Worm (Caenorhabditis elegans) whole organism, L4 larva: ENCODE measurements around the gene emg-1.

Experiments used
- F10B5.3 ChIP-seq: sonication (generic microtip); optimal IDR thresholded peaks from 2 replicates; lab custom pipeline; 2016; ENCODE audit warnings: mild to moderate bottlenecking, missing genetic modification characterization, missing compliant biosample characterization
- T26A8.4 ChIP-seq: fragments of 200-800 bp; sonication (Bioruptor generic); IDR thresholded peaks from 2 replicates; pipeline ENCODE4 v1.3.6; 2022; ENCODE audit warnings: missing genetic modification characterization, missing compliant biosample characterization
- Y105C5A.15 ChIP-seq: fragments of 200-800 bp; sonication (Bioruptor generic); IDR thresholded peaks from 2 replicates; pipeline ENCODE4 v1.3.6; 2022; ENCODE audit warnings: missing genetic modification characterization, missing compliant biosample characterization
- Y75B8A.6 ChIP-seq: fragments of 200-800 bp; sonication (Bioruptor generic); IDR thresholded peaks from 2 replicates; pipeline ENCODE4 v1.3.6; 2022; ENCODE audit warnings: missing genetic modification reagents, missing genetic modification characterization, missing compliant biosample characterization
- aha-1 ChIP-seq: fragments of 150-350 bp; peaks from one replicate; lab custom pipeline; 2014; ENCODE audit warnings: missing biosample characterization, missing genetic modification characterization
- arid-1 ChIP-seq: fragments of 200-800 bp; sonication (Bioruptor generic); conservative IDR thresholded peaks from 2 replicates; pipeline ENCODE4 v1.3.6; 2022; ENCODE audit warnings: missing genetic modification reagents, missing genetic modification characterization, missing compliant biosample characterization
- attf-4 ChIP-seq: sonication (generic microtip); optimal IDR thresholded peaks from 3 replicates; lab custom pipeline; 2017; ENCODE audit warnings: missing biosample characterization, missing genetic modification characterization
- ceh-20 ChIP-seq: fragments of 200-800 bp; sonication (Bioruptor generic); IDR thresholded peaks from 2 replicates; pipeline ENCODE4 v1.3.6; 2022; ENCODE audit warnings: missing genetic modification reagents, missing genetic modification characterization, missing compliant biosample characterization
- ceh-32 ChIP-seq: sonication (generic microtip); optimal IDR thresholded peaks from 2 replicates; lab custom pipeline; 2016; ENCODE audit warnings: mild to moderate bottlenecking, missing genetic modification characterization, missing compliant biosample characterization; ENCODE audit not compliant: poor library complexity
- ceh-82 ChIP-seq: sonication (generic microtip); optimal IDR thresholded peaks from 2 replicates; lab custom pipeline; 2017; ENCODE audit warnings: missing biosample characterization, missing genetic modification characterization
- ces-1 ChIP-seq: fragments of 150-350 bp; sonication (generic microtip); optimal IDR thresholded peaks from 4 replicates; lab custom pipeline; 2014; ENCODE audit warnings: missing biosample characterization, missing genetic modification reagents, missing genetic modification characterization
- daf-12 ChIP-seq: fragments of 150-350 bp; optimal IDR thresholded peaks from 2 replicates; lab custom pipeline; 2014; ENCODE audit warnings: missing biosample characterization, missing genetic modification reagents, missing genetic modification characterization
- daf-16 ChIP-seq, 3 experiments: sonication (generic microtip); optimal IDR thresholded peaks; 2 replicates each; lab custom pipeline; 2016 to 2017; ENCODE audit warnings: missing genetic modification characterization in 3 of 3, missing genetic modification reagents in 3 of 3, mild to moderate bottlenecking in 2 of 3, missing compliant biosample characterization in 2 of 3, missing biosample characterization in 1 of 3, moderate library complexity in 1 of 3
- dmd-6 ChIP-seq: fragments of 200-800 bp; sonication (Bioruptor generic); IDR thresholded peaks from 2 replicates; pipeline ENCODE4 v1.3.6; 2022; ENCODE audit warnings: missing genetic modification reagents, missing genetic modification characterization, missing compliant biosample characterization
- dmd-8 ChIP-seq: fragments of 200-800 bp; sonication (Bioruptor generic); IDR thresholded peaks from 2 replicates; pipeline ENCODE4 v1.3.6; 2022; ENCODE audit warnings: missing genetic modification characterization, missing compliant biosample characterization
- dpl-1 ChIP-seq: fragments of 150-350 bp; optimal IDR thresholded peaks from 2 replicates; lab custom pipeline; 2014; ENCODE audit warnings: missing biosample characterization, missing genetic modification reagents, missing genetic modification characterization
- duxl-1 ChIP-seq: sonication (generic microtip); optimal IDR thresholded peaks from 2 replicates; lab custom pipeline; 2016; ENCODE audit warnings: mild to moderate bottlenecking, missing genetic modification characterization, moderate library complexity, missing compliant biosample characterization; ENCODE audit not compliant: poor library complexity
- dve-1 ChIP-seq: sonication (generic microtip); optimal IDR thresholded peaks from 2 replicates; lab custom pipeline; 2017; ENCODE audit warnings: antibody characterized with exemption, mild to moderate bottlenecking, missing genetic modification characterization, missing compliant biosample characterization; ENCODE audit not compliant: insufficient read depth
- fkh-10 ChIP-seq: fragments of 150-350 bp; optimal IDR thresholded peaks from 2 replicates; lab custom pipeline; 2014; ENCODE audit warnings: missing biosample characterization, missing genetic modification reagents, missing genetic modification characterization
- fos-1 ChIP-seq: fragments of 150-350 bp; optimal IDR thresholded peaks from 2 replicates; lab custom pipeline; 2014; ENCODE audit warnings: missing biosample characterization, missing genetic modification characterization
- hlh-30 ChIP-seq: sonication (generic microtip); optimal IDR thresholded peaks from 2 replicates; lab custom pipeline; 2017; ENCODE audit warnings: antibody characterized with exemption, mild to moderate bottlenecking, missing genetic modification characterization, missing compliant biosample characterization; ENCODE audit not compliant: insufficient read depth
- lin-13 ChIP-seq: fragments of 150-350 bp; optimal IDR thresholded peaks from 2 replicates; lab custom pipeline; 2014; ENCODE audit warnings: missing biosample characterization, missing genetic modification reagents, missing genetic modification characterization
- lir-3 ChIP-seq: sonication (generic microtip); optimal IDR thresholded peaks from 2 replicates; lab custom pipeline; 2016; ENCODE audit warnings: mild to moderate bottlenecking, missing genetic modification characterization, missing compliant biosample characterization
- lsy-2 ChIP-seq, 2 experiments: fragments of 150-350 bp in 1 of 2; sonication (generic microtip) in 1 of 2; optimal IDR thresholded peaks; 2 replicates each; lab custom pipeline; 2014 to 2017; ENCODE audit warnings: missing biosample characterization in 2 of 2, missing genetic modification characterization in 2 of 2
- mdt-29 ChIP-seq: fragments of 200-800 bp; sonication (Bioruptor generic); IDR thresholded peaks from 2 replicates; pipeline ENCODE4 v1.3.6; 2022; ENCODE audit warnings: missing genetic modification reagents, missing genetic modification characterization, missing compliant biosample characterization
- mep-1 ChIP-seq: fragments of 150-350 bp; sonication (generic microtip); optimal IDR thresholded peaks from 3 replicates; lab custom pipeline; 2014; ENCODE audit warnings: missing biosample characterization, missing genetic modification characterization
- nhr-11 ChIP-seq: fragments of 150-350 bp; optimal IDR thresholded peaks from 2 replicates; lab custom pipeline; 2014; ENCODE audit warnings: missing biosample characterization, missing genetic modification characterization
- nhr-28 ChIP-seq: fragments of 150-350 bp; optimal IDR thresholded peaks from 2 replicates; lab custom pipeline; 2014; ENCODE audit warnings: missing biosample characterization, missing genetic modification characterization
- nhr-6 ChIP-seq: fragments of 150-350 bp; optimal IDR thresholded peaks from 2 replicates; lab custom pipeline; 2014; ENCODE audit warnings: missing biosample characterization, missing genetic modification characterization
- nhr-76 ChIP-seq: fragments of 150-350 bp; optimal IDR thresholded peaks from 2 replicates; lab custom pipeline; 2014; ENCODE audit warnings: missing biosample characterization, missing genetic modification characterization
- nhr-77 ChIP-seq: fragments of 150-350 bp; optimal IDR thresholded peaks from 2 replicates; lab custom pipeline; 2014; ENCODE audit warnings: missing biosample characterization, missing genetic modification characterization
- php-3 ChIP-seq: fragments of 200-800 bp; sonication (Bioruptor generic); IDR thresholded peaks from 2 replicates; pipeline ENCODE4 v1.3.6; 2022; ENCODE audit warnings: missing genetic modification reagents, missing genetic modification characterization, missing compliant biosample characterization
- pqm-1 ChIP-seq: sonication (generic microtip); optimal IDR thresholded peaks from 2 replicates; lab custom pipeline; 2017; ENCODE audit warnings: missing biosample characterization, missing genetic modification characterization
- sdz-12 ChIP-seq: fragments of 200-800 bp; sonication (Bioruptor generic); optimal IDR thresholded peaks from 2 replicates; lab custom pipeline; 2018; ENCODE audit warnings: mild to moderate bottlenecking, missing genetic modification characterization, missing compliant biosample characterization
- tag-97 ChIP-seq: fragments of 200-800 bp; sonication (Bioruptor generic); IDR thresholded peaks from 2 replicates; pipeline ENCODE4 v1.3.6; 2022; ENCODE audit warnings: missing genetic modification characterization, missing compliant biosample characterization
- tra-1 ChIP-seq: fragments of 200-800 bp; sonication (Bioruptor generic); IDR thresholded peaks from 2 replicates; pipeline ENCODE4 v1.3.6; 2022; ENCODE audit warnings: missing genetic modification reagents, missing genetic modification characterization, missing compliant biosample characterization
- zip-2 ChIP-seq: fragments of 150-350 bp; optimal IDR thresholded peaks from 2 replicates; lab custom pipeline; 2014; ENCODE audit warnings: missing biosample characterization, missing genetic modification characterization
- ztf-11 ChIP-seq: fragments of 150-350 bp; optimal IDR thresholded peaks from 2 replicates; lab custom pipeline; 2014; ENCODE audit warnings: missing biosample characterization, missing genetic modification characterization
- ztf-7 ChIP-seq: fragments of 150-350 bp; optimal IDR thresholded peaks from 2 replicates; lab custom pipeline; 2014; ENCODE audit warnings: missing biosample characterization, missing genetic modification characterization

The emg-1 gene

DNA sequence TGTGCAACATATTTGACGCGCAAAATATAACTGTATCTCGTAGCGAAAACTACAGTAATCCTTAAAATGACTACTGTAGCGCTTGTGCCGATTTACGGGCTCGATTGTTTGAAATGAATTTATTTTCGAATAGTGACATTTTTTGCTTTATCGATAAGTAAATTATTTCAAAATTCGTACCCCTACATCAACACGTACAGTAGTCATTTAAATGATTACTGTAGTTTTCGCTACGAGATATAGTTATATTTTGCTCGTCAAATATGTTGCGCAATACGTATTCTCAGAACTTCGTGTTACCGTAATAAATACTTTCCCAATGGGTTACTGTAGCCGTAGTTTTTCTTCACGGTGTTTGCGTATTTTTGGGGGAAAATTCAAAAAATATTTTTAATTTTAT is 3.5 kb downstream of the emg-1 start:
- TF ChIP-seq fos-1 (tag; lab: Kevin White, UChicago) = no peak
- TF ChIP-seq T26A8.4 (GFP tag; lab: Robert Waterston, UW) = no peak
- TF ChIP-seq F10B5.3 (tag; lab: Kevin White, UChicago) = no peak
- no peak for TF ChIP-seq mdt-29 (GFP tag; lab: Robert Waterston, UW)
- no peak for TF ChIP-seq duxl-1
- no peak for TF ChIP-seq zip-2 (tag; lab: Kevin White, UChicago)
- no peak for TF ChIP-seq lir-3 (tag; lab: Kevin White, UChicago)
- TF ChIP-seq attf-4 (tag; lab: Kevin White, UChicago) = no peak
- TF ChIP-seq nhr-6 (tag; lab: Kevin White, UChicago) = no peak
- no peak for TF ChIP-seq sdz-12
- no peak for TF ChIP-seq nhr-11 (tag; lab: Kevin White, UChicago)
- TF ChIP-seq nhr-76 (tag; lab: Kevin White, UChicago) = no peak
- TF ChIP-seq tag-97 (GFP tag; lab: Robert Waterston, UW) = no peak
- TF ChIP-seq ceh-20 (GFP tag; lab: Robert Waterston, UW) = no peak

DNA sequence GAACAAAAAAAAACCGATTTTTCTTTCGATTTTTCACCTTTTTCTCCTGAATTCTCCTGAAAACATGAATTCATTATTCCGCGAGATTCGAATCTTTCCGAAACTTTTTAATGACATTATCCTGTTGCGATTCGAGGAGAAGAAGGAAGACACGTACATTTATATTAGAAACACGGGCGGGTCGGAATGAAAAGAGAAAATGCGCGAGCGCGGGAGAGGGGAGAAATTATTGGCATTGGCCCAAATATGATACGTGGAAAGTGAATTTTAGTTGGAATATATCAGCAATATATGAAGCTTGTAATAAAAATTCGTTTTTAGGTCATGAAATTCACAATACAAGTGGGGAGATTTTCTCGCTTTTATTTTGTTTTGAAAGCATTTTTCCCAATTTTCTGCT is 4.2 kb downstream of the emg-1 start:
- TF ChIP-seq Y75B8A.6 (GFP tag; lab: Robert Waterston, UW) (no peak), aha-1 (tag; lab: Kevin White, UChicago) (peak; percentile 84)
- TF ChIP-seq, all 104 proteins: peak for 1

DNA sequence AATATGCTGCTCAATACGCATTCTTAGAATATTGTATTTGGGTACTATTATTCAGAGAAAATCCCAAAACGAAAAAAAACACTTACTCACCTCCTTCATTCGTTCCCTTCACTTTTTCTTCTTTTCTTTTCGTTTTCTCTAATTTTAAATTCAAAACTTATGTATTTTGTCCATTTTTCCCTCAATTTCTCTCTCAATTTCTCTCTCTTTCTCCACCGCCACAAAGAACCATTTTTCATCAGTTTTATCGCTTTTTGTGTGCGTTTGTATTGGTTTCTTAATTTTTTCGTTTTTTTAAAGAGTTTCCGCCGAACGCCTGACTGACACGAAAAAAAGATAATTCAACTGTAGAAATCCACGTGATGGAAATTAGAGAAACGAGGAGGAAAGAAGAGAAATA is 5.4 kb downstream of the emg-1 start, which contains the start of gene cnt-2:
cnt-2 (plus strand) TSS at position 301 of the 400 bp plus-strand sequence.
- TF ChIP-seq ceh-32 (tag; lab: Kevin White, UChicago) (no peak), hlh-30 (tag; lab: Kevin White, UChicago) (no peak), php-3 (no peak), mep-1 (no peak), dmd-8 (GFP tag; lab: Robert Waterston, UW) (no peak), ceh-20 (GFP tag; lab: Robert Waterston, UW) (no peak), fkh-10 (GFP tag; lab: Kevin White, UChicago) (no peak), arid-1 (no peak), Y105C5A.15 (no peak), ztf-11 (tag; lab: Kevin White, UChicago) (no peak)
- TF ChIP-seq, all 104 proteins: peak for 0

DNA sequence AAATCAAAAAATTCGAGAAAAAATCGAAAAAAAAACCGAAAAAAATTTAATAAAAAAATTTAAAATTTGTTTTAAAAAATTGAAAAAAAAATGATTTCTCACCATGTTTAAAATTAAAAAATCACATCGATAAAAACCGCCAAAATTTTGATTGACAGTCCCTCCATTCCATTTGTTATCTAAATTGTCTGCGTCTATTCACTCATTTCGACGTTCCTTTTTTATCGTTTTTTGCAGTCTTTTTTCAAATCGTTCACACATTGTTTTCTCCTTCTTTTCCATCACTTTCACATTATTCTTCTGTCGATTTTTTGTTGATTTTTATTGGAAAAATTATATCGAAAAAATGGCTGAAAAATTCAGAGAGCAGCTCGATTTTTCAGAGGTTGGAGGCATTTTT is 6.8 kb downstream of the emg-1 start:
- TF ChIP-seq lsy-2 (tag; optimal IDR thresholded peaks at IDR 0.05; lab: Kevin White, UChicago) = no peak
- peak; percentile 39 for TF ChIP-seq dve-1 (tag; lab: Kevin White, UChicago)
- TF ChIP-seq nhr-77 (tag; lab: Kevin White, UChicago) = no peak
- peak; percentile 46; the same call in 1 of the 2 replicates for TF ChIP-seq dmd-6 (GFP tag; lab: Robert Waterston, UW)
- no peak for TF ChIP-seq tra-1
- no peak for TF ChIP-seq Y105C5A.15
- peak; percentile 26 for TF ChIP-seq nhr-28 (tag; lab: Kevin White, UChicago)
- peak; percentile 57 for TF ChIP-seq pqm-1
- no peak for TF ChIP-seq ces-1 (GFP tag; lab: Kevin White, UChicago)
- no peak for TF ChIP-seq ztf-7 (tag; lab: Kevin White, UChicago)
- no peak for TF ChIP-seq ceh-82 (tag; lab: Kevin White, UChicago)
- TF ChIP-seq lin-13 (GFP tag; lab: Kevin White, UChicago) = no peak
- no peak for TF ChIP-seq daf-16 (GFP tag; optimal IDR thresholded peaks at IDR 0.05; lab: Kevin White, UChicago)
- peak; percentile 37 for TF ChIP-seq daf-16 (tag; optimal IDR thresholded peaks at IDR 0.05; lab: Kevin White, UChicago)
- no peak for TF ChIP-seq daf-12 (tag; lab: Kevin White, UChicago)
- peak; percentile 5 for TF ChIP-seq dpl-1 (GFP tag; lab: Kevin White, UChicago)
- TF ChIP-seq F10B5.3 (tag; lab: Kevin White, UChicago) = no peak
